Fruit fly (Drosophila melanogaster) whole organism, adult: ENCODE results near the gene CG5342.

ENCODE experiments used
- CG11617 ChIP-seq: fragments of 200-800 bp; sonication (Bioruptor generic); optimal IDR thresholded peaks from 2 replicates; lab custom pipeline; 2017; ENCODE audit warnings: mild to moderate bottlenecking, missing biosample characterization, missing genetic modification reagents, missing genetic modification characterization
- CG12768 ChIP-seq: fragments of 200-800 bp; sonication (Bioruptor generic); optimal IDR thresholded peaks from 2 replicates; lab custom pipeline; 2017; ENCODE audit warnings: missing biosample characterization, missing genetic modification characterization, mild to moderate bottlenecking, moderate library complexity, missing genetic modification reagents
- CG14711 ChIP-seq: fragments of 200-800 bp; sonication (Bioruptor generic); optimal IDR thresholded peaks from 2 replicates; lab custom pipeline; 2018; ENCODE audit warnings: missing biosample characterization, mild to moderate bottlenecking, missing genetic modification characterization, moderate library complexity
- CG1620 ChIP-seq: fragments of 200-800 bp; sonication (Bioruptor generic); optimal IDR thresholded peaks from 2 replicates; lab custom pipeline; 2016; ENCODE audit warnings: missing biosample characterization, missing genetic modification characterization
- CG33017 ChIP-seq: fragments of 200-800 bp; sonication (Bioruptor generic); optimal IDR thresholded peaks from 2 replicates; lab custom pipeline; 2018; ENCODE audit warnings: missing biosample characterization, mild to moderate bottlenecking, missing genetic modification characterization, moderate library complexity
- CG5204 ChIP-seq: fragments of 200-800 bp; sonication (Bioruptor generic); optimal IDR thresholded peaks from 2 replicates; lab custom pipeline; 2016; ENCODE audit warnings: missing biosample characterization, missing genetic modification characterization
- CG7045 ChIP-seq: fragments of 200-800 bp; sonication (Bioruptor generic); optimal IDR thresholded peaks from 2 replicates; lab custom pipeline; 2017; ENCODE audit warnings: missing biosample characterization, mild to moderate bottlenecking, missing genetic modification characterization
- CG7101 ChIP-seq: fragments of 200-800 bp; sonication (Bioruptor generic); optimal IDR thresholded peaks from 2 replicates; lab custom pipeline; 2018; ENCODE audit warnings: missing biosample characterization, mild to moderate bottlenecking, missing genetic modification characterization, moderate library complexity
- Clk ChIP-seq: fragments of 200-800 bp; sonication (Bioruptor generic); optimal IDR thresholded peaks from 2 replicates; lab custom pipeline; 2017; ENCODE audit warnings: missing biosample characterization, missing genetic modification characterization
- Crg-1 ChIP-seq: fragments of 200-800 bp; sonication (Bioruptor generic); optimal IDR thresholded peaks from 2 replicates; lab custom pipeline; 2016; ENCODE audit warnings: missing biosample characterization, missing genetic modification characterization
- Hr96 ChIP-seq: fragments of 200-800 bp; sonication (Bioruptor generic); optimal IDR thresholded peaks from 2 replicates; lab custom pipeline; 2016; ENCODE audit warnings: missing biosample characterization, missing genetic modification characterization
- Mnt ChIP-seq: fragments of 200-800 bp; sonication (Bioruptor generic); optimal IDR thresholded peaks from 2 replicates; lab custom pipeline; 2016; ENCODE audit warnings: missing biosample characterization, mild to moderate bottlenecking, missing genetic modification characterization
- bab1 ChIP-seq: fragments of 200-800 bp; sonication (Bioruptor generic); optimal IDR thresholded peaks from 3 replicates; lab custom pipeline; 2019; ENCODE audit warnings: missing biosample characterization, mild to moderate bottlenecking, missing genetic modification characterization, moderate library complexity
- cic ChIP-seq: fragments of 200-800 bp; sonication (Bioruptor generic); optimal IDR thresholded peaks from 2 replicates; lab custom pipeline; 2017; ENCODE audit warnings: missing biosample characterization, mild to moderate bottlenecking, missing genetic modification characterization, moderate library complexity
- cnc ChIP-seq, 2 experiments: fragments of >200 bp; optimal IDR thresholded peaks; 2 replicates each; lab custom pipeline; 2017
- kay ChIP-seq: fragments of 200-800 bp; sonication (Bioruptor generic); peaks from one replicate; lab custom pipeline; 2016; ENCODE audit warnings: missing biosample characterization, missing genetic modification characterization, borderline replicate concordance
- ovo ChIP-seq: fragments of 200-800 bp; sonication (Bioruptor generic); optimal IDR thresholded peaks from 2 replicates; lab custom pipeline; 2016; ENCODE audit warnings: missing biosample characterization, missing genetic modification characterization
- pad ChIP-seq: fragments of 200-800 bp; sonication (Bioruptor generic); optimal IDR thresholded peaks from 3 replicates; lab custom pipeline; 2017; ENCODE audit warnings: missing biosample characterization, missing genetic modification characterization, mild to moderate bottlenecking, moderate library complexity, missing genetic modification reagents
- tj ChIP-seq: fragments of 200-800 bp; sonication (Bioruptor generic); optimal IDR thresholded peaks from 3 replicates; lab custom pipeline; 2017; ENCODE audit warnings: missing biosample characterization, mild to moderate bottlenecking, missing genetic modification characterization, moderate library complexity
- toe ChIP-seq: fragments of 200-800 bp; sonication (Bioruptor generic); optimal IDR thresholded peaks from 2 replicates; lab custom pipeline; 2016; ENCODE audit warnings: missing biosample characterization, missing genetic modification characterization

The CG5342 gene

dm6 chr3R:11614507-11614906 lies 35.9 kb downstream of the CG5342 start:
- peak; percentile 40 for TF ChIP-seq CG14711 (tag; lab: Kevin White, UChicago)
- no peak for TF ChIP-seq cic (GFP tag; lab: Kevin White, UChicago)
- peak; percentile 46 for TF ChIP-seq bab1 (GFP tag; lab: Kevin White, UChicago)

dm6 chr3R:11615415-11616104 lies 36.9 kb downstream of the CG5342 start:
- TF ChIP-seq Mnt = no peak
- TF ChIP-seq CG7101 (tag; lab: Kevin White, UChicago) = no peak
- TF ChIP-seq tj (GFP tag; lab: Kevin White, UChicago) = no peak
- no peak for TF ChIP-seq Hr96 (GFP tag; lab: Kevin White, UChicago)
- TF ChIP-seq cic (GFP tag; lab: Kevin White, UChicago) = no peak
- TF ChIP-seq bab1 (GFP tag; lab: Kevin White, UChicago) = no peak
- TF ChIP-seq Crg-1 (GFP tag; lab: Kevin White, UChicago) = no peak
- TF ChIP-seq CG1620 = no peak

dm6 chr3R:11616219-11616618 lies 37.6 kb downstream of the CG5342 start:
- TF ChIP-seq CG7045 (GFP tag; lab: Kevin White, UChicago) (no peak), Crg-1 (GFP tag; lab: Kevin White, UChicago) (no peak), pad (no peak), kay (no peak), CG11617 (GFP tag; lab: Kevin White, UChicago) (no peak), Clk (GFP tag; lab: Kevin White, UChicago) (no peak), CG5204 (GFP tag; lab: Kevin White, UChicago) (no peak), bab1 (GFP tag; lab: Kevin White, UChicago) (no peak), CG7101 (tag; lab: Kevin White, UChicago) (no peak), CG33017 (tag; lab: Kevin White, UChicago) (no peak), tj (GFP tag; lab: Kevin White, UChicago) (no peak)

dm6 chr3R:11617363-11617762 lies 38.7 kb downstream of the CG5342 start:
- TF ChIP-seq CG33017 (tag; lab: Kevin White, UChicago) (no peak), CG5204 (GFP tag; lab: Kevin White, UChicago) (no peak), ovo (GFP tag; lab: Kevin White, UChicago) (no peak), Mnt (no peak), kay (no peak), tj (GFP tag; lab: Kevin White, UChicago) (no peak), bab1 (GFP tag; lab: Kevin White, UChicago) (no peak), CG7045 (GFP tag; lab: Kevin White, UChicago) (no peak), Hr96 (GFP tag; lab: Kevin White, UChicago) (no peak), CG7101 (tag; lab: Kevin White, UChicago) (no peak), Crg-1 (GFP tag; lab: Kevin White, UChicago) (no peak), cnc (optimal IDR thresholded peaks at IDR 0.05; lab: Kevin White, UChicago) (no peak), cic (GFP tag; lab: Kevin White, UChicago) (no peak), pad (no peak), toe (GFP tag; lab: Kevin White, UChicago) (no peak), CG11617 (GFP tag; lab: Kevin White, UChicago) (no peak), CG12768 (GFP tag; lab: Kevin White, UChicago) (no peak), CG14711 (tag; lab: Kevin White, UChicago) (no peak), Clk (GFP tag; lab: Kevin White, UChicago) (no peak), CG1620 (no peak)

- TF ChIP-seq pad (no peak), Crg-1 (GFP tag; lab: Kevin White, UChicago) (no peak), bab1 (GFP tag; lab: Kevin White, UChicago) (no peak), CG5204 (GFP tag; lab: Kevin White, UChicago) (no peak), cic (GFP tag; lab: Kevin White, UChicago) (no peak), CG11617 (GFP tag; lab: Kevin White, UChicago) (no peak), toe (GFP tag; lab: Kevin White, UChicago) (no peak), Clk (GFP tag; lab: Kevin White, UChicago) (no peak), CG12768 (GFP tag; lab: Kevin White, UChicago) (no peak), CG7045 (GFP tag; lab: Kevin White, UChicago) (no peak), CG7101 (tag; lab: Kevin White, UChicago) (no peak), ovo (GFP tag; lab: Kevin White, UChicago) (no peak), CG14711 (tag; lab: Kevin White, UChicago) (no peak), CG1620 (no peak)
These were observed 39.2 kb downstream of the CG5342 start for dm6 chr3R:11617849-11618248.

dm6 chr3R:11618879-11619278 lies 40.3 kb downstream of the CG5342 start:
- TF ChIP-seq cnc (optimal IDR thresholded peaks at IDR 0.05; lab: Kevin White, UChicago) = no peak
- peak; percentile 21 for TF ChIP-seq CG12768 (GFP tag; lab: Kevin White, UChicago)
- TF ChIP-seq tj (GFP tag; lab: Kevin White, UChicago) = peak; percentile 61
